Worm (Caenorhabditis elegans): ENCODE data around the gene C08E3.13.

ce11 chrII:1603049-1603448, 29.1 kb downstream of the C08E3.13 start:
- no peak for TF ChIP-seq ceh-83 (GFP tag; optimal IDR thresholded peaks at IDR 0.05)
- TF ChIP-seq nhr-12 (tag; optimal IDR thresholded peaks at IDR 0.05), result no peak
- TF ChIP-seq lin-13 (tag; optimal IDR thresholded peaks at IDR 0.05), result no peak
- TF ChIP-seq nhr-237 (tag; optimal IDR thresholded peaks at IDR 0.05), result no peak
- no peak for TF ChIP-seq unc-62 (GFP tag; optimal IDR thresholded peaks at IDR 0.05)
- TF ChIP-seq lsy-2 (tag; optimal IDR thresholded peaks at IDR 0.05), result no peak
- TF ChIP-seq mep-1 (tag; optimal IDR thresholded peaks at IDR 0.05), result no peak
- TF ChIP-seq blmp-1 (tag; optimal IDR thresholded peaks at IDR 0.05), result no peak
- no peak for TF ChIP-seq mab-5 (tag; optimal IDR thresholded peaks at IDR 0.05)

Measured in whole organism, mixed stage, embryonic.